Worm (Caenorhabditis elegans) whole organism, mixed stage, embryonic: ENCODE data around the gene rpl-22.

ENCODE experiments used
- M03D4.4 ChIP-seq: sonication (generic microtip); optimal IDR thresholded peaks from 2 replicates; lab custom pipeline; 2017; ENCODE audit warnings: mild to moderate bottlenecking, missing genetic modification characterization, missing compliant biosample characterization
- blmp-1 ChIP-seq: fragments of 150-350 bp; optimal IDR thresholded peaks from 2 replicates; lab custom pipeline; 2014; ENCODE audit warnings: missing biosample characterization, missing genetic modification characterization
- ceh-39 ChIP-seq: fragments of 150-350 bp; optimal IDR thresholded peaks from 2 replicates; lab custom pipeline; 2014; ENCODE audit warnings: missing biosample characterization, missing genetic modification characterization
- ceh-83 ChIP-seq: fragments of 200-800 bp; sonication (Bioruptor generic); optimal IDR thresholded peaks from 2 replicates; lab custom pipeline; 2018; ENCODE audit warnings: mild to moderate bottlenecking, missing genetic modification characterization, missing compliant biosample characterization
- ces-1 ChIP-seq: fragments of 150-350 bp; optimal IDR thresholded peaks from 2 replicates; lab custom pipeline; 2014; ENCODE audit warnings: missing biosample characterization, missing genetic modification reagents, missing genetic modification characterization
- cnd-1 ChIP-seq: fragments of 200-800 bp; sonication (Bioruptor generic); optimal IDR thresholded peaks from 2 replicates; lab custom pipeline; 2018; ENCODE audit warnings: mild to moderate bottlenecking, missing genetic modification characterization, missing compliant biosample characterization
- drap-1 ChIP-seq: fragments of 200-800 bp; sonication (Bioruptor generic); optimal IDR thresholded peaks from 3 replicates; lab custom pipeline; 2018; ENCODE audit warnings: mild to moderate bottlenecking, missing genetic modification characterization, missing compliant biosample characterization
- flh-1 ChIP-seq: fragments of 200-800 bp; sonication (Bioruptor generic); optimal IDR thresholded peaks from 2 replicates; lab custom pipeline; 2018; ENCODE audit warnings: mild to moderate bottlenecking, missing genetic modification characterization, moderate library complexity, missing compliant biosample characterization
- ham-2 ChIP-seq: fragments of 200-800 bp; sonication (Bioruptor generic); optimal IDR thresholded peaks from 2 replicates; lab custom pipeline; 2018; ENCODE audit warnings: mild to moderate bottlenecking, missing genetic modification characterization, missing compliant biosample characterization
- hlh-1 ChIP-seq: fragments of 150-350 bp; optimal IDR thresholded peaks from 2 replicates; lab custom pipeline; 2014; ENCODE audit warnings: missing biosample characterization, missing genetic modification reagents, missing genetic modification characterization
- lin-13 ChIP-seq: fragments of 150-350 bp; optimal IDR thresholded peaks from 2 replicates; lab custom pipeline; 2014; ENCODE audit warnings: missing biosample characterization, missing genetic modification characterization
- lin-32 ChIP-seq: fragments of 200-800 bp; sonication (Bioruptor generic); optimal IDR thresholded peaks from 2 replicates; lab custom pipeline; 2018; ENCODE audit warnings: mild to moderate bottlenecking, missing genetic modification characterization, missing compliant biosample characterization
- lsy-2 ChIP-seq: fragments of 150-350 bp; optimal IDR thresholded peaks from 2 replicates; lab custom pipeline; 2014; ENCODE audit warnings: missing biosample characterization, missing genetic modification characterization
- mab-5 ChIP-seq: fragments of 150-350 bp; optimal IDR thresholded peaks from 2 replicates; lab custom pipeline; 2014; ENCODE audit warnings: missing biosample characterization, missing genetic modification characterization
- mep-1 ChIP-seq: fragments of 150-350 bp; optimal IDR thresholded peaks from 2 replicates; lab custom pipeline; 2017; ENCODE audit warnings: missing biosample characterization, missing genetic modification reagents, missing genetic modification characterization, inconsistent platforms
- mls-2 ChIP-seq: sonication (generic microtip); optimal IDR thresholded peaks from 2 replicates; lab custom pipeline; 2016; ENCODE audit warnings: mild to moderate bottlenecking, missing genetic modification characterization, moderate library complexity, missing compliant biosample characterization
- nhr-12 ChIP-seq: fragments of 150-350 bp; optimal IDR thresholded peaks from 2 replicates; lab custom pipeline; 2014; ENCODE audit warnings: missing biosample characterization, missing genetic modification characterization
- nhr-2 ChIP-seq: fragments of 150-350 bp; optimal IDR thresholded peaks from 2 replicates; lab custom pipeline; 2014; ENCODE audit warnings: missing biosample characterization, missing genetic modification characterization
- nhr-28 ChIP-seq: fragments of 150-350 bp; optimal IDR thresholded peaks from 2 replicates; lab custom pipeline; 2014; ENCODE audit warnings: missing biosample characterization, missing genetic modification characterization
- nhr-76 ChIP-seq: sonication (generic microtip); optimal IDR thresholded peaks from 2 replicates; lab custom pipeline; 2017; ENCODE audit warnings: missing biosample characterization, missing genetic modification characterization
- pha-4 ChIP-seq: fragments of 150-350 bp; optimal IDR thresholded peaks from 2 replicates; lab custom pipeline; 2018; ENCODE audit warnings: missing biosample characterization, missing genetic modification reagents, missing genetic modification characterization
- sem-2 ChIP-seq: fragments of 200-800 bp; sonication (Bioruptor generic); optimal IDR thresholded peaks from 2 replicates; lab custom pipeline; 2018; ENCODE audit warnings: mild to moderate bottlenecking, missing genetic modification characterization, missing compliant biosample characterization
- snpc-4 ChIP-seq: fragments of 150-350 bp; optimal IDR thresholded peaks from 2 replicates; lab custom pipeline; 2014; ENCODE audit warnings: missing biosample characterization, missing genetic modification characterization
- sptf-1 ChIP-seq: sonication (generic microtip); optimal IDR thresholded peaks from 2 replicates; lab custom pipeline; 2017; ENCODE audit warnings: mild to moderate bottlenecking, missing genetic modification characterization, moderate library complexity, missing compliant biosample characterization
- tbx-8 ChIP-seq: fragments of 200-800 bp; sonication (Bioruptor generic); optimal IDR thresholded peaks from 2 replicates; lab custom pipeline; 2018; ENCODE audit warnings: mild to moderate bottlenecking, missing genetic modification characterization, moderate library complexity, missing compliant biosample characterization
- unc-120 ChIP-seq: sonication (generic microtip); optimal IDR thresholded peaks from 2 replicates; lab custom pipeline; 2017; ENCODE audit warnings: missing genetic modification characterization, missing compliant biosample characterization; ENCODE audit not compliant: poor library complexity, severe bottlenecking
- unc-39 ChIP-seq: fragments of 150-350 bp; optimal IDR thresholded peaks from 2 replicates; lab custom pipeline; 2014; ENCODE audit warnings: missing biosample characterization, missing genetic modification characterization
- unc-62 ChIP-seq: fragments of 150-350 bp; optimal IDR thresholded peaks from 2 replicates; lab custom pipeline; 2014; ENCODE audit warnings: missing biosample characterization, missing genetic modification reagents, missing genetic modification characterization
- zip-8 ChIP-seq: fragments of 150-350 bp; optimal IDR thresholded peaks from 2 replicates; lab custom pipeline; 2014; ENCODE audit warnings: missing biosample characterization, missing genetic modification characterization
- ztf-11 ChIP-seq: fragments of 150-350 bp; optimal IDR thresholded peaks from 2 replicates; lab custom pipeline; 2014; ENCODE audit warnings: missing biosample characterization, missing genetic modification characterization

The rpl-22 gene

DNA sequence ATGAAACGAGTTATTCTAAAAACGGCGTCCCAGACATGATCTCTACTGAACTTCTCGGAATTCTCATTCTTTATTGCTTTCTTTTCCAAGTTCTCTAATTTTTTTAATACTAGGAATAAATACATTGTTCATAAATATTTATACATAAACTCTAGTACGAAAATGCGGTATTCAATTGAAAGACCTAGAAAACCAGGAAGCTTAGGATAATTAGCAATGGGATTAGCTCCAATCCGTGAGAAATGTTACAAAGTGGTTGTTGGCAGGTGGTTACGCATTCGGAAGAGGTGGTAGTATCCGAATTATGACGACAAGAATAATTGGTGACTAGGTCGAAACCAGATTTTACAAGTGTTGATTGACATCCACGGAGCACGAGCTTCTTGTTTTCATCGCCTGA, 11.6 kb downstream of the rpl-22 start:
- TF ChIP-seq unc-120 = no peak
- TF ChIP-seq tbx-8 (GFP tag; lab: Kevin White, UChicago) = no peak
- TF ChIP-seq lin-32 (GFP tag; lab: Kevin White, UChicago) = no peak
- no peak for TF ChIP-seq blmp-1 (tag; lab: Kevin White, UChicago)

ce11 chrII:5067927-5068326, 12.5 kb downstream of the rpl-22 start, which contains the start of gene C27A2.8:
Gene C27A2.8 (minus strand): TSS chrII:5068043.
- TF ChIP-seq tbx-8 (GFP tag; lab: Kevin White, UChicago) = no peak
- no peak for TF ChIP-seq unc-39 (tag; lab: Kevin White, UChicago)
- TF ChIP-seq nhr-28 = no peak
- no peak for TF ChIP-seq lin-13 (tag; lab: Kevin White, UChicago)

DNA sequence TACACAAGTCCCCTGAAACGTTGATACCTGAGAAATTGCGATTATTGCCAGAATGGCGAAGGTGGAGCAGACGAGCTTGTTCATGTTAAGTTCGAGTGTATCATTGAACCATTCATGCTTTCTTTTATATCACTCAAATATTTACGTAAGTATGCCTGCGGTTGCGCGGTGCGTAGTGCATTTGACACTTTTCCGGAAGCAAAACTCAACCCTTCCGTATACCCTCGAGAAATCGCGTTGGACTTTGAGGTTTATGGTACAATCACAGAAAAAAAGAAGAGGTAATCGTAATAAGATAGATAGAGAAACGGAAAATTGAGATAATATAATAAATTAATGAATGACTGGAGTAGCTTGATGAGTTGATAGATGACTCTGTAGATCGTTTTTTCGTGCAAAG, 14.1 kb downstream of the rpl-22 start, which contains the start of gene idpb-2:
idpb-2 (minus strand) TSS at position 101 of the 400 bp plus-strand sequence.
- TF ChIP-seq flh-1 (no peak), nhr-76 (tag; lab: Kevin White, UChicago) (no peak), lsy-2 (tag; lab: Kevin White, UChicago) (no peak), nhr-12 (tag; lab: Kevin White, UChicago) (no peak), mab-5 (no peak), snpc-4 (tag; lab: Kevin White, UChicago) (no peak)
- TF ChIP-seq, all 35 proteins: peak for 0

DNA sequence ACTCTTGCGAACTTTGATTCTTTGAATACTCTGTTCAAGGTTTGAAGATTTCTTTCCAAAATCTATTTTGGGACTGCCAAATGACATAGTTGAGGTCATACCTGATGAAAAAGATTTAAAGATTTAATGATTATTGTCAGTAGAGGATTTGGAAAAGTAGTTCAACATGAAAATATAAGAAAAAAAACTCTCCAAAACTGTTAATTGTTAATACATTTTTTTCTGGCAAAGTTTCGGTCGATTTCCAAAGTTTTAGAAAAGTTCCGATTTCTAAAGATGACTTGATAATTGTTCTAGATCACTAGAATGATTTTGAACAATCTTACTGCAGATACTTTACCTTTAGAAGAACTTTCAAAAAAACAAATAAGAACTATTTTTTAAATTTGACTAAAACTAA, 15.8 kb downstream of the rpl-22 start, which contains the start of gene C27A2.7:
C27A2.7 (minus strand) TSS at position 101 of the 400 bp plus-strand sequence.
- no peak for TF ChIP-seq sptf-1
- no peak for TF ChIP-seq mep-1 (tag; lab: Kevin White, UChicago)
- no peak for TF ChIP-seq ceh-39 (tag; lab: Kevin White, UChicago)
- TF ChIP-seq sem-2 (GFP tag; lab: Kevin White, UChicago) = no peak
- no peak for TF ChIP-seq tbx-8 (GFP tag; lab: Kevin White, UChicago)
- TF ChIP-seq ceh-83 = no peak
- no peak for TF ChIP-seq zip-8 (tag; lab: Kevin White, UChicago)
- no peak for TF ChIP-seq blmp-1 (tag; lab: Kevin White, UChicago)
- no peak for TF ChIP-seq unc-39 (tag; lab: Kevin White, UChicago)
- TF ChIP-seq M03D4.4 (tag; lab: Kevin White, UChicago) = no peak
- no peak for TF ChIP-seq lin-13 (tag; lab: Kevin White, UChicago)
- TF ChIP-seq mls-2 (tag; lab: Kevin White, UChicago) = no peak
- TF ChIP-seq nhr-76 (tag; lab: Kevin White, UChicago) = no peak
- no peak for TF ChIP-seq cnd-1 (tag; lab: Kevin White, UChicago)
- no peak for TF ChIP-seq nhr-2 (tag; lab: Kevin White, UChicago)
- TF ChIP-seq pha-4 (tag; lab: Kevin White, UChicago) = no peak
- no peak for TF ChIP-seq drap-1 (GFP tag; lab: Kevin White, UChicago)
- no peak for TF ChIP-seq ham-2 (GFP tag; lab: Kevin White, UChicago)

DNA sequence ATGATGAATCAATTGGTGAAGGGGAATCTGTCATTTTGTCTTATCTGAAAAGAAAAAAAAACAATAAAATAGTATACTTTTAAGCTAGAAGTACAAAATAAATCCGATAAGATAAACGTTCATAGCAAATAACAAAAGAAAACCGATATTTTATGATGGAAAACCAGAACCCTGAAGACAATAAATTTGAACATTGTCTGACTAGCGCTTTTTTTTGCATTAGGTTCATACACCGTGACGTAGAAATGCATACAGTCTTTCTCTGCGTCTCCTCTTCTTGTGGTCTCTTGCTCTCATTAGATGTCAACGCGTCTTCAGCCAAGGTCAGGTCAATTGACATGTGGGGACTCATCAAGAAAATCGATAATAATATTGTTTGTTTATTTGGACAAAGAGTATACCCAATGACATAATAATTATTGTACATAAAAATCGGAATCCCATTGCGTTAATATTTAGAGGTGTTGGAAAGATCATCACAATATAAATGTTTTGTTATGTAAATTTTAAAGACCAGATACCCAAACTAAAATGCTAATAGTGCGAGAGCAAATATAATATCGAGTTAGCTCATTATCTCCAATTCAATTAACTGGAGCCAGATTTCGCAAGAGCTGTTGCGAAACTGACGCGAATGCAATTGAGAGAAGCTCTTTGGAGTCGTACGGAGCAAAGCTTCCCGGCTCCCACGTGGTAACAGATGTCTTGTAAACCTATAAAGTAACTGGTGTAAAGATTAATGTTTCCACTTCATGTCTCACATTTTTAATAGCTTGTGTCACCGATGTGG, 25.9 kb downstream of the rpl-22 start, which contains the start of gene dsh-2:
dsh-2 (minus strand) TSS at position 51 of the 790 bp plus-strand sequence.
- no peak for TF ChIP-seq flh-1
- TF ChIP-seq lin-13 (tag; lab: Kevin White, UChicago) = peak; percentile 44
- peak; percentile 82 for TF ChIP-seq ceh-39 (tag; lab: Kevin White, UChicago)
- TF ChIP-seq ceh-83 = no peak
- TF ChIP-seq sem-2 (GFP tag; lab: Kevin White, UChicago) = no peak
- no peak for TF ChIP-seq nhr-12 (tag; lab: Kevin White, UChicago)
- no peak for TF ChIP-seq snpc-4 (tag; lab: Kevin White, UChicago)
- peak; percentile 70 for TF ChIP-seq nhr-2 (tag; lab: Kevin White, UChicago)
- no peak for TF ChIP-seq M03D4.4 (tag; lab: Kevin White, UChicago)
- no peak for TF ChIP-seq ztf-11 (tag; lab: Kevin White, UChicago)
- no peak for TF ChIP-seq lin-32 (GFP tag; lab: Kevin White, UChicago)
- no peak for TF ChIP-seq blmp-1 (tag; lab: Kevin White, UChicago)
- TF ChIP-seq unc-62 (GFP tag; lab: Kevin White, UChicago) = peak; percentile 86
- peak; percentile 13 for TF ChIP-seq hlh-1
- peak; percentile 94 for TF ChIP-seq ces-1
- TF ChIP-seq zip-8 (tag; lab: Kevin White, UChicago) = no peak
- peak; percentile 10 for TF ChIP-seq unc-120
- TF ChIP-seq mep-1 (tag; lab: Kevin White, UChicago) = peak; percentile 64
- TF ChIP-seq lsy-2 (tag; lab: Kevin White, UChicago) = peak; percentile 20
